Fruit fly (Drosophila melanogaster) whole organism, embryonic: ENCODE measurements around the gene GABA-B-R2.
A peak's percentile ranks its signal among the peaks of the same experiment; 100 is the strongest.

Experiments used
- CG11093 ChIP-seq: fragments of 200-800 bp; sonication (Bioruptor generic); IDR thresholded peaks from 3 replicates; pipeline ENCODE4 v1.3.6; 2022; ENCODE audit warnings: missing biosample characterization, missing genetic modification characterization
- CG12236 ChIP-seq: fragments of 200-800 bp; sonication (Bioruptor generic); optimal IDR thresholded peaks from 2 replicates; lab custom pipeline; 2016; ENCODE audit warnings: missing biosample characterization, missing genetic modification characterization
- CG12942 ChIP-seq: fragments of 200-800 bp; sonication (Bioruptor generic); optimal IDR thresholded peaks from 3 replicates; lab custom pipeline; 2016; ENCODE audit warnings: missing biosample characterization, missing genetic modification characterization
- CG15073 ChIP-seq: fragments of 200-800 bp; sonication (Bioruptor generic); optimal IDR thresholded peaks from 2 replicates; lab custom pipeline; 2016; ENCODE audit warnings: missing biosample characterization, missing genetic modification characterization
- CG15601 ChIP-seq: fragments of 200-800 bp; sonication (Bioruptor generic); optimal IDR thresholded peaks from 3 replicates; lab custom pipeline; 2019; ENCODE audit warnings: missing biosample characterization, mild to moderate bottlenecking, missing genetic modification characterization, moderate library complexity
- CG16813 ChIP-seq: fragments of 200-800 bp; sonication (Bioruptor generic); IDR thresholded peaks from 3 replicates; pipeline ENCODE4 v1.3.6; 2022; ENCODE audit warnings: missing biosample characterization, missing genetic modification characterization; ENCODE audit not compliant: partially characterized antibody
- CG17385 ChIP-seq: fragments of 200-800 bp; sonication (Bioruptor generic); optimal IDR thresholded peaks from 3 replicates; lab custom pipeline; 2018; ENCODE audit warnings: missing biosample characterization, mild to moderate bottlenecking, missing genetic modification characterization
- CG17802 ChIP-seq: fragments of 200-800 bp; sonication (Bioruptor generic); optimal IDR thresholded peaks from 2 replicates; lab custom pipeline; 2018; ENCODE audit warnings: missing biosample characterization, mild to moderate bottlenecking, missing genetic modification characterization, moderate library complexity
- CG18619 ChIP-seq: fragments of 200-800 bp; sonication (Bioruptor generic); optimal IDR thresholded peaks from 3 replicates; lab custom pipeline; 2017; ENCODE audit warnings: missing biosample characterization, mild to moderate bottlenecking, missing genetic modification characterization
- CG18764 ChIP-seq: fragments of 200-800 bp; sonication (Bioruptor generic); optimal IDR thresholded peaks from 3 replicates; lab custom pipeline; 2016; ENCODE audit warnings: missing biosample characterization, missing genetic modification characterization
- CG2875 ChIP-seq: fragments of 200-800 bp; sonication (Bioruptor generic); optimal IDR thresholded peaks from 2 replicates; lab custom pipeline; 2017; ENCODE audit warnings: missing biosample characterization, mild to moderate bottlenecking, missing genetic modification characterization, missing genetic modification reagents
- CG30431 ChIP-seq: fragments of 200-800 bp; sonication (Bioruptor generic); optimal IDR thresholded peaks from 2 replicates; lab custom pipeline; 2017; ENCODE audit warnings: missing biosample characterization, missing genetic modification characterization
- CG33213 ChIP-seq: fragments of 200-800 bp; sonication (Bioruptor generic); optimal IDR thresholded peaks from 3 replicates; lab custom pipeline; 2016; ENCODE audit warnings: missing biosample characterization, missing genetic modification characterization
- CG34376 ChIP-seq: fragments of 200-800 bp; sonication (Bioruptor generic); optimal IDR thresholded peaks from 2 replicates; lab custom pipeline; 2018; ENCODE audit warnings: missing biosample characterization, mild to moderate bottlenecking, missing genetic modification characterization
- CG34422 ChIP-seq: fragments of 200-800 bp; sonication (Bioruptor generic); IDR thresholded peaks from 3 replicates; pipeline ENCODE4 v1.3.6; 2022; ENCODE audit warnings: missing biosample characterization, missing genetic modification characterization
- CG3995 ChIP-seq: fragments of 200-800 bp; sonication (Bioruptor generic); optimal IDR thresholded peaks from 3 replicates; lab custom pipeline; 2016; ENCODE audit warnings: missing biosample characterization, missing genetic modification characterization
- CG5953 ChIP-seq: fragments of 200-800 bp; sonication (Bioruptor generic); IDR thresholded peaks from 2 replicates; pipeline ENCODE4 v1.3.6; 2022; ENCODE audit warnings: missing biosample characterization, missing genetic modification characterization
- CG7556 ChIP-seq: fragments of 200-800 bp; sonication (Bioruptor generic); optimal IDR thresholded peaks from 2 replicates; lab custom pipeline; 2017; ENCODE audit warnings: missing biosample characterization, mild to moderate bottlenecking, missing genetic modification characterization
- CG7839 ChIP-seq: fragments of 200-800 bp; sonication (Bioruptor generic); optimal IDR thresholded peaks from 3 replicates; lab custom pipeline; 2018; ENCODE audit warnings: missing biosample characterization, mild to moderate bottlenecking, missing genetic modification characterization, moderate library complexity
- CG8478 ChIP-seq: fragments of >200 bp; optimal IDR thresholded peaks from 2 replicates; lab custom pipeline; 2018
- Chrac-16 ChIP-seq: fragments of 200-800 bp; sonication (Bioruptor generic); optimal IDR thresholded peaks from 3 replicates; lab custom pipeline; 2016; ENCODE audit warnings: missing biosample characterization, missing genetic modification characterization
- Dp ChIP-seq: fragments of 200-800 bp; sonication (Bioruptor generic); optimal IDR thresholded peaks from 2 replicates; lab custom pipeline; 2018; ENCODE audit warnings: missing biosample characterization, mild to moderate bottlenecking, missing genetic modification characterization, moderate library complexity
- ERR ChIP-seq: fragments of 200-800 bp; sonication (Bioruptor generic); optimal IDR thresholded peaks from 2 replicates; lab custom pipeline; 2016; ENCODE audit warnings: missing biosample characterization, missing genetic modification characterization
- Eip74EF ChIP-seq, 2 experiments: fragments of 200-800 bp in 1 of 2; fragments of >200 bp in 1 of 2; sonication (Bioruptor generic) in 1 of 2; optimal IDR thresholded peaks; 2 replicates each; lab custom pipeline; 2017 to 2019; ENCODE audit warnings: missing biosample characterization in 2 of 2, missing genetic modification characterization in 2 of 2, mild to moderate bottlenecking in 1 of 2, moderate library complexity in 1 of 2
- H2.0 ChIP-seq: fragments of 200-800 bp; sonication (Bioruptor generic); IDR thresholded peaks from 2 replicates; pipeline ENCODE4 v1.3.6; 2022; ENCODE audit warnings: missing biosample characterization, missing genetic modification characterization
- HLH4C ChIP-seq: fragments of 200-800 bp; sonication (Bioruptor generic); IDR thresholded peaks from 3 replicates; pipeline ENCODE4 v1.3.6; 2022; ENCODE audit warnings: missing biosample characterization, missing genetic modification characterization; ENCODE audit not compliant: partially characterized antibody
- Myb ChIP-seq: fragments of 200-800 bp; sonication (Bioruptor generic); optimal IDR thresholded peaks from 2 replicates; lab custom pipeline; 2016; ENCODE audit warnings: missing biosample characterization, missing genetic modification characterization
- Poxn ChIP-seq: fragments of 200-800 bp; sonication (Bioruptor generic); IDR thresholded peaks from 2 replicates; pipeline ENCODE4 v1.3.6; 2022; ENCODE audit warnings: missing biosample characterization, missing genetic modification characterization
- Scr ChIP-seq: fragments of 200-800 bp; sonication (Bioruptor generic); IDR thresholded peaks from 2 replicates; pipeline ENCODE4 v1.3.6; 2022; ENCODE audit warnings: missing biosample characterization, missing genetic modification characterization; ENCODE audit not compliant: partially characterized antibody
- Sox102F ChIP-seq: fragments of 200-800 bp; sonication (Bioruptor generic); optimal IDR thresholded peaks from 2 replicates; lab custom pipeline; 2018; ENCODE audit warnings: missing biosample characterization, mild to moderate bottlenecking, missing genetic modification characterization, moderate library complexity
- Sry-δ ChIP-seq: fragments of 200-800 bp; sonication (Bioruptor generic); optimal IDR thresholded peaks from 2 replicates; lab custom pipeline; 2016; ENCODE audit warnings: missing biosample characterization, missing genetic modification characterization
- Stat92E ChIP-seq, 3 experiments: fragments of >200 bp in 2 of 3; fragments of 200-800 bp in 1 of 3; sonication (Bioruptor generic) in 1 of 3; optimal IDR thresholded peaks; 2 replicates each; lab custom pipeline; 2017 to 2019; ENCODE audit warnings: missing biosample characterization in 3 of 3, missing genetic modification characterization in 3 of 3, mild to moderate bottlenecking in 1 of 3, moderate library complexity in 1 of 3
- ab ChIP-seq: fragments of 200-800 bp; sonication (Bioruptor generic); optimal IDR thresholded peaks from 2 replicates; lab custom pipeline; 2016; ENCODE audit warnings: missing biosample characterization, missing genetic modification characterization
- abd-A ChIP-seq: fragments of 200-800 bp; sonication (Bioruptor generic); optimal IDR thresholded peaks from 3 replicates; lab custom pipeline; 2019; ENCODE audit warnings: missing biosample characterization, mild to moderate bottlenecking, missing genetic modification characterization, moderate library complexity
- ac ChIP-seq: fragments of 200-800 bp; sonication (Bioruptor generic); optimal IDR thresholded peaks from 3 replicates; lab custom pipeline; 2017; ENCODE audit warnings: missing biosample characterization, mild to moderate bottlenecking, missing genetic modification characterization
- btn ChIP-seq: fragments of 200-800 bp; sonication (Bioruptor generic); optimal IDR thresholded peaks from 2 replicates; lab custom pipeline; 2016; ENCODE audit warnings: missing biosample characterization, missing genetic modification characterization
- crp ChIP-seq, 2 experiments: fragments of 200-800 bp; sonication (Bioruptor generic); optimal IDR thresholded peaks; 2 replicates in 1 of 2; 3 replicates in 1 of 2; lab custom pipeline; 2017; ENCODE audit warnings: missing biosample characterization in 2 of 2, missing genetic modification characterization in 2 of 2, mild to moderate bottlenecking in 1 of 2, moderate library complexity in 1 of 2
- cwo ChIP-seq: fragments of 200-800 bp; sonication (Bioruptor generic); optimal IDR thresholded peaks from 3 replicates; lab custom pipeline; 2017; ENCODE audit warnings: missing biosample characterization, missing genetic modification characterization, mild to moderate bottlenecking, moderate library complexity, missing genetic modification reagents
- gsb ChIP-seq: fragments of 200-800 bp; sonication (Bioruptor generic); IDR thresholded peaks from 2 replicates; pipeline ENCODE4 v1.3.6; 2022; ENCODE audit warnings: missing biosample characterization, missing genetic modification characterization
- jumu ChIP-seq: fragments of 200-800 bp; sonication (Bioruptor generic); optimal IDR thresholded peaks from 3 replicates; lab custom pipeline; 2016; ENCODE audit warnings: missing biosample characterization, missing genetic modification characterization
- lov ChIP-seq, 2 experiments: fragments of 200-800 bp in 1 of 2; fragments of >200 bp in 1 of 2; sonication (Bioruptor generic) in 1 of 2; IDR thresholded peaks in 1 of 2; optimal IDR thresholded peaks in 1 of 2; 2 replicates in 1 of 2; 3 replicates in 1 of 2; pipeline versions ENCODE4 v1.3.6 to Lab custom; 2017 to 2022; ENCODE audit warnings: missing biosample characterization in 1 of 2, missing genetic modification characterization in 1 of 2
- peb ChIP-seq: fragments of 200-800 bp; sonication (Bioruptor generic); IDR thresholded peaks from 2 replicates; pipeline ENCODE4 v1.3.6; 2022; ENCODE audit warnings: missing biosample characterization, missing genetic modification characterization
- scrt ChIP-seq: fragments of 200-800 bp; sonication (Bioruptor generic); optimal IDR thresholded peaks from 2 replicates; lab custom pipeline; 2018; ENCODE audit warnings: missing biosample characterization, mild to moderate bottlenecking, missing genetic modification characterization, moderate library complexity
- sim ChIP-seq: fragments of 200-800 bp; sonication (Bioruptor generic); IDR thresholded peaks from 2 replicates; pipeline ENCODE4 v1.3.6; 2022; ENCODE audit warnings: missing biosample characterization, missing genetic modification characterization
- sna ChIP-seq: fragments of 200-800 bp; sonication (Bioruptor generic); IDR thresholded peaks from 2 replicates; pipeline ENCODE4 v1.3.6; 2022; ENCODE audit warnings: missing biosample characterization, missing genetic modification characterization; ENCODE audit not compliant: partially characterized antibody
- tgo ChIP-seq: fragments of 200-800 bp; sonication (Bioruptor generic); IDR thresholded peaks from 3 replicates; pipeline ENCODE4 v1.3.6; 2022; ENCODE audit warnings: missing biosample characterization, missing genetic modification characterization
- tll ChIP-seq, 2 experiments: fragments of 200-800 bp in 1 of 2; fragments of >200 bp in 1 of 2; sonication (Bioruptor generic) in 1 of 2; optimal IDR thresholded peaks; 2 replicates each; lab custom pipeline; 2017 to 2019; ENCODE audit warnings: missing biosample characterization in 2 of 2, missing genetic modification characterization in 2 of 2, mild to moderate bottlenecking in 1 of 2, moderate library complexity in 1 of 2
- trem ChIP-seq: fragments of 200-800 bp; optimal IDR thresholded peaks from 3 replicates; lab custom pipeline; 2019; ENCODE audit warnings: missing biosample characterization, mild to moderate bottlenecking, missing genetic modification characterization, moderate library complexity
- ttk ChIP-seq: fragments of 200-800 bp; sonication (Bioruptor generic); IDR thresholded peaks from 2 replicates; pipeline ENCODE4 v2.1.2; 2022; ENCODE audit warnings: missing biosample characterization, missing genetic modification characterization
- zf30C ChIP-seq: fragments of 200-800 bp; sonication (Bioruptor generic); optimal IDR thresholded peaks from 3 replicates; lab custom pipeline; 2018; ENCODE audit warnings: missing biosample characterization, mild to moderate bottlenecking, missing genetic modification characterization

GABA-B-R2 gene

DNA sequence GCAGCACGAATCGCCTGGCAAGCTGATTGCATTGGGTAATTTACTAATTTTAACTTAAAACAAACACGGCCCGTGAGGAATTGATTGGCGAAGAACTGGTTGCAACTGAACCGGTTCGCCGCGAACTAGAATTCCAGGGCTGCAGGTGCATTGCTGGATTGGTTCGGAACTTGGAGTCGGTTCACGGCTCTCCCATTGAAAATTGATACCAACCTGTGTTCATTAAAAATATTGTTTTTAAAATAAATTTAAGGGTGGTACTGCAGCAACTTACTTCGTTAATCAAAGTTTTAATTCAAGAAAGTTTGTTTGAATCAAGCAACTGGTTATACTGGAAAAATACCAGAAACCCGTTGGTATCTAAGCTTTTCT, 46.9 kb upstream of the GABA-B-R2 start, which contains the start of gene CASK (continued):
- TF ChIP-seq Sox102F (GFP tag; lab: Kevin White, UChicago) = no peak
- TF ChIP-seq cwo (GFP tag; lab: Kevin White, UChicago) = no peak
- TF ChIP-seq Sry-δ = peak; percentile 17
- no peak for TF ChIP-seq CG5953 (GFP tag; lab: Robert Waterston, UW)
- no peak for TF ChIP-seq scrt
- peak; percentile 49 for TF ChIP-seq CG33213 (GFP tag; lab: Kevin White, UChicago)
- peak; percentile 33 for TF ChIP-seq trem
- TF ChIP-seq jumu = no peak
- no peak for TF ChIP-seq CG7556 (GFP tag; lab: Kevin White, UChicago)
- no peak for TF ChIP-seq CG3995 (GFP tag; lab: Kevin White, UChicago)
- no peak for TF ChIP-seq lov (optimal IDR thresholded peaks at IDR 0.05; lab: Kevin White, UChicago)
- TF ChIP-seq lov (GFP tag; IDR thresholded peaks at IDR 0.05; lab: Robert Waterston, UW) = no peak
- TF ChIP-seq peb (GFP tag; lab: Robert Waterston, UW) = no peak
- TF ChIP-seq H2.0 (GFP tag; lab: Robert Waterston, UW) = no peak
- no peak for TF ChIP-seq ttk
- no peak for TF ChIP-seq CG18764 (GFP tag; lab: Kevin White, UChicago)
- TF ChIP-seq CG12942 (GFP tag; lab: Kevin White, UChicago) = no peak
- TF ChIP-seq CG16813 (GFP tag; lab: Robert Waterston, UW) = peak; percentile 26; the same call in 1 of the 3 replicates
- TF ChIP-seq CG17802 (tag; lab: Kevin White, UChicago) = no peak
- TF ChIP-seq Scr (GFP tag; lab: Robert Waterston, UW) = no peak; the same call in none of the 2 replicates
- no peak for TF ChIP-seq CG30431 (GFP tag; lab: Kevin White, UChicago)
- TF ChIP-seq Myb (GFP tag; lab: Kevin White, UChicago) = no peak
- no peak for TF ChIP-seq ERR (GFP tag; lab: Kevin White, UChicago)
- no peak for TF ChIP-seq btn (GFP tag; lab: Kevin White, UChicago)
- no peak for TF ChIP-seq CG2875 (GFP tag; lab: Kevin White, UChicago)
- TF ChIP-seq abd-A (tag; lab: Kevin White, UChicago) = no peak
- no peak for TF ChIP-seq Eip74EF (GFP tag; optimal IDR thresholded peaks at IDR 0.05; lab: Kevin White, UChicago)
- no peak for TF ChIP-seq CG17385
- TF ChIP-seq ac = no peak
- no peak for TF ChIP-seq ab
- TF ChIP-seq CG15601 = peak; percentile 11
- TF ChIP-seq CG15073 (GFP tag; lab: Kevin White, UChicago) = no peak
- TF ChIP-seq Stat92E (GFP tag; optimal IDR thresholded peaks at IDR 0.05; lab: Kevin White, UChicago) = peak in 1 of 3 experiments; percentile 57
- no peak for TF ChIP-seq HLH4C
- no peak for TF ChIP-seq Chrac-16 (GFP tag; lab: Kevin White, UChicago)
- no peak for TF ChIP-seq CG34422
- TF ChIP-seq Poxn = no peak
- TF ChIP-seq tgo (GFP tag; lab: Robert Waterston, UW) = no peak
- no peak for TF ChIP-seq crp (GFP tag; optimal IDR thresholded peaks at IDR 0.05; lab: Kevin White, UChicago)
- no peak for TF ChIP-seq CG12236 (GFP tag; lab: Kevin White, UChicago)
- TF ChIP-seq gsb (GFP tag; lab: Robert Waterston, UW) = no peak
- TF ChIP-seq CG11093 (GFP tag; lab: Robert Waterston, UW) = no peak
- TF ChIP-seq CG34376 = no peak
- no peak for TF ChIP-seq sna (GFP tag; lab: Robert Waterston, UW)
- TF ChIP-seq CG7839 (tag; lab: Kevin White, UChicago) = no peak
- TF ChIP-seq zf30C (GFP tag; lab: Kevin White, UChicago) = no peak
- no peak for TF ChIP-seq tll (GFP tag; optimal IDR thresholded peaks at IDR 0.05; lab: Kevin White, UChicago)
- TF ChIP-seq sim = no peak
- TF ChIP-seq Dp (GFP tag; lab: Kevin White, UChicago) = peak; percentile 87
- no peak for TF ChIP-seq CG8478 (lab: Kevin White, UChicago)
- TF ChIP-seq CG18619 (GFP tag; lab: Kevin White, UChicago) = no peak
